Worm (Caenorhabditis elegans): Measurements from ENCODE around the gene F09C6.15.

Gene F09C6.15

ce11 chrV:16904612-16905011 is 11.1 kb downstream of the F09C6.15 start, which contains the start of gene nhr-262:
Gene nhr-262, plus strand, starts transcription at chrV:16904912.
- TF ChIP-seq blmp-1 (tag; optimal IDR thresholded peaks at IDR 0.05; ENCODE audit: insufficient read depth) (no peak), sma-9 (GFP tag; optimal IDR thresholded peaks at IDR 0.05) (no peak), sma-9 (tag; optimal IDR thresholded peaks at IDR 0.05) (no peak), nhr-6 (tag; optimal IDR thresholded peaks at IDR 0.05) (no peak), snpc-4 (tag; optimal IDR thresholded peaks at IDR 0.05) (no peak), fos-1 (tag; optimal IDR thresholded peaks at IDR 0.05) (no peak), peb-1 (tag; optimal IDR thresholded peaks at IDR 0.05) (no peak), F13H6.1 (tag; optimal IDR thresholded peaks at IDR 0.05) (no peak), mab-5 (tag; optimal IDR thresholded peaks at IDR 0.05) (no peak), nhr-10 (tag; optimal IDR thresholded peaks at IDR 0.05) (no peak), lin-13 (GFP tag; optimal IDR thresholded peaks at IDR 0.05) (no peak), skn-1 (tag; optimal IDR thresholded peaks at IDR 0.05) (no peak), nhr-12 (tag; optimal IDR thresholded peaks at IDR 0.05) (no peak), ZK546.5 (tag; optimal IDR thresholded peaks at IDR 0.05) (no peak), lin-39 (tag; optimal IDR thresholded peaks at IDR 0.05) (no peak), nhr-25 (tag; optimal IDR thresholded peaks at IDR 0.05) (no peak), ztf-11 (tag; optimal IDR thresholded peaks at IDR 0.05) (no peak), Y55F3AM.14 (GFP tag; optimal IDR thresholded peaks at IDR 0.05) (no peak)

ce11 chrV:16909871-16910270 is 16.3 kb downstream of the F09C6.15 start, which contains the start of gene F09C6.16:
Gene F09C6.16, minus strand, starts transcription at chrV:16909971.
- no peak for TF ChIP-seq lin-39 (tag; optimal IDR thresholded peaks at IDR 0.05)
- TF ChIP-seq blmp-1 (tag; optimal IDR thresholded peaks at IDR 0.05; ENCODE audit: insufficient read depth), result no peak
- no peak for TF ChIP-seq lsy-2 (tag; optimal IDR thresholded peaks at IDR 0.05)
- no peak for TF ChIP-seq unc-55 (GFP tag; optimal IDR thresholded peaks at IDR 0.05)
- no peak for TF ChIP-seq nhr-237 (tag; optimal IDR thresholded peaks at IDR 0.05)
- no peak for TF ChIP-seq sma-3 (GFP tag; optimal IDR thresholded peaks at IDR 0.05)
- TF ChIP-seq mdl-1 (tag; optimal IDR thresholded peaks at IDR 0.05), result no peak
- TF ChIP-seq sma-9 (GFP tag; optimal IDR thresholded peaks at IDR 0.05), result no peak
- TF ChIP-seq sma-9 (tag; optimal IDR thresholded peaks at IDR 0.05), result no peak

ce11 chrV:16910864-16911263 is 17.3 kb downstream of the F09C6.15 start:
- TF ChIP-seq egl-27 (tag; optimal IDR thresholded peaks at IDR 0.05) (no peak), zag-1 (tag; optimal IDR thresholded peaks at IDR 0.05) (no peak), nhr-129 (tag; optimal IDR thresholded peaks at IDR 0.05) (peak; percentile 6), nhr-237 (tag; optimal IDR thresholded peaks at IDR 0.05) (no peak), dmd-4 (tag; optimal IDR thresholded peaks at IDR 0.05) (no peak), skn-1 (tag; optimal IDR thresholded peaks at IDR 0.05) (no peak), ztf-4 (tag; optimal IDR thresholded peaks at IDR 0.05) (no peak), ceh-82 (tag; optimal IDR thresholded peaks at IDR 0.05) (no peak), mbf-1 (tag; optimal IDR thresholded peaks at IDR 0.05) (no peak), sma-9 (GFP tag; optimal IDR thresholded peaks at IDR 0.05) (peak; percentile 7), sma-9 (tag; optimal IDR thresholded peaks at IDR 0.05) (no peak), snpc-4 (tag; optimal IDR thresholded peaks at IDR 0.05) (no peak), unc-55 (GFP tag; optimal IDR thresholded peaks at IDR 0.05) (peak; percentile 18)

ce11 chrV:16911294-16911693 is 17.8 kb downstream of the F09C6.15 start:
- TF ChIP-seq unc-55 (GFP tag; optimal IDR thresholded peaks at IDR 0.05) (no peak), sma-3 (GFP tag; optimal IDR thresholded peaks at IDR 0.05) (no peak), egl-27 (tag; optimal IDR thresholded peaks at IDR 0.05) (no peak), fos-1 (tag; optimal IDR thresholded peaks at IDR 0.05) (peak; percentile 44), ceh-16 (tag; optimal IDR thresholded peaks at IDR 0.05) (no peak), F13H6.1 (tag; optimal IDR thresholded peaks at IDR 0.05) (no peak), ZK546.5 (tag; optimal IDR thresholded peaks at IDR 0.05) (no peak)

- TF ChIP-seq unc-39 (tag; optimal IDR thresholded peaks at IDR 0.05) (no peak), nhr-12 (tag; optimal IDR thresholded peaks at IDR 0.05) (no peak), unc-55 (GFP tag; optimal IDR thresholded peaks at IDR 0.05) (no peak), gmeb-1 (tag; optimal IDR thresholded peaks at IDR 0.05) (no peak), nhr-23 (tag; optimal IDR thresholded peaks at IDR 0.05) (no peak), lsy-2 (tag; optimal IDR thresholded peaks at IDR 0.05) (no peak), ama-1 (optimal IDR thresholded peaks at IDR 0.05) (no peak)
These were observed 18.4 kb downstream of the F09C6.15 start, which contains the start of gene nhr-116 for ce11 chrV:16911934-16912333. Gene nhr-116, plus strand, starts transcription at chrV:16912234.

Data from whole organism, L2 larva.